Fruit fly (Drosophila melanogaster) whole organism, embryonic: ENCODE data around the gene CG14853.
A peak's percentile ranks its signal among the peaks of the same experiment; 100 is the strongest.

Experiments
- Bteb2 ChIP-seq: fragments of 200-800 bp; sonication (Bioruptor generic); optimal IDR thresholded peaks from 2 replicates; lab custom pipeline; 2016; ENCODE audit warnings: missing biosample characterization, missing genetic modification characterization
- C15 ChIP-seq: fragments of 200-800 bp; sonication (Bioruptor generic); IDR thresholded peaks from 3 replicates; pipeline ENCODE4 v1.3.6; 2022; ENCODE audit warnings: missing biosample characterization, missing genetic modification characterization
- CG10462 ChIP-seq: fragments of 200-800 bp; sonication (Bioruptor generic); optimal IDR thresholded peaks from 2 replicates; lab custom pipeline; 2016; ENCODE audit warnings: missing biosample characterization, missing genetic modification characterization
- CG10543 ChIP-seq: fragments of 200-800 bp; sonication (Bioruptor generic); optimal IDR thresholded peaks from 3 replicates; lab custom pipeline; 2017; ENCODE audit warnings: missing biosample characterization, mild to moderate bottlenecking, missing genetic modification characterization, moderate library complexity
- CG12299 ChIP-seq: fragments of 200-800 bp; sonication (Bioruptor generic); optimal IDR thresholded peaks from 2 replicates; lab custom pipeline; 2018; ENCODE audit warnings: missing biosample characterization, mild to moderate bottlenecking, missing genetic modification characterization
- CG13424 ChIP-seq: fragments of 200-800 bp; sonication (Bioruptor generic); optimal IDR thresholded peaks from 2 replicates; lab custom pipeline; 2019; ENCODE audit warnings: missing biosample characterization, mild to moderate bottlenecking, missing genetic modification characterization, moderate library complexity
- CG14050 ChIP-seq: fragments of 200-800 bp; sonication (Bioruptor generic); IDR thresholded peaks from 3 replicates; pipeline ENCODE4 v1.3.6; 2022; ENCODE audit warnings: missing biosample characterization, missing genetic modification characterization
- CG14860 ChIP-seq: fragments of 200-800 bp; sonication (Bioruptor generic); IDR thresholded peaks from 3 replicates; pipeline ENCODE4 v1.3.6; 2022; ENCODE audit warnings: missing biosample characterization, missing genetic modification characterization; ENCODE audit not compliant: partially characterized antibody
- CG1647 ChIP-seq: fragments of 200-800 bp; sonication (Bioruptor generic); optimal IDR thresholded peaks from 3 replicates; lab custom pipeline; 2016; ENCODE audit warnings: missing biosample characterization, missing genetic modification characterization
- CG16779 ChIP-seq: fragments of 200-800 bp; sonication (Bioruptor generic); IDR thresholded peaks from 2 replicates; pipeline ENCODE4 v1.3.6; 2022; ENCODE audit warnings: missing biosample characterization, missing genetic modification characterization
- CG18764 ChIP-seq: fragments of 200-800 bp; sonication (Bioruptor generic); optimal IDR thresholded peaks from 3 replicates; lab custom pipeline; 2016; ENCODE audit warnings: missing biosample characterization, missing genetic modification characterization
- CG2116 ChIP-seq: fragments of 200-800 bp; sonication (Bioruptor generic); optimal IDR thresholded peaks from 3 replicates; lab custom pipeline; 2018; ENCODE audit warnings: missing biosample characterization, mild to moderate bottlenecking, missing genetic modification characterization
- CG2875 ChIP-seq: fragments of 200-800 bp; sonication (Bioruptor generic); optimal IDR thresholded peaks from 2 replicates; lab custom pipeline; 2017; ENCODE audit warnings: missing biosample characterization, mild to moderate bottlenecking, missing genetic modification characterization, missing genetic modification reagents
- CG32532 ChIP-seq: fragments of 200-800 bp; sonication (Bioruptor generic); IDR thresholded peaks from 2 replicates; pipeline ENCODE4 v1.3.6; 2022; ENCODE audit warnings: missing biosample characterization, missing genetic modification characterization
- CG3995 ChIP-seq: fragments of 200-800 bp; sonication (Bioruptor generic); optimal IDR thresholded peaks from 3 replicates; lab custom pipeline; 2016; ENCODE audit warnings: missing biosample characterization, missing genetic modification characterization
- CG6791 ChIP-seq: fragments of 200-800 bp; sonication (Bioruptor generic); IDR thresholded peaks from 3 replicates; pipeline ENCODE4 v1.3.6; 2022; ENCODE audit warnings: missing biosample characterization, missing genetic modification characterization; ENCODE audit not compliant: partially characterized antibody
- Dip3 ChIP-seq: fragments of 200-800 bp; sonication (Bioruptor generic); optimal IDR thresholded peaks from 3 replicates; lab custom pipeline; 2016; ENCODE audit warnings: missing biosample characterization, missing genetic modification characterization
- Ets65A ChIP-seq: fragments of 200-800 bp; sonication (Bioruptor generic); peaks from one replicate; lab custom pipeline; 2016; ENCODE audit warnings: missing biosample characterization, missing genetic modification characterization
- Fer1 ChIP-seq: fragments of 200-800 bp; sonication (Bioruptor generic); optimal IDR thresholded peaks from 2 replicates; lab custom pipeline; 2017; ENCODE audit warnings: missing biosample characterization, mild to moderate bottlenecking, missing genetic modification characterization
- HmgZ ChIP-seq: fragments of 200-800 bp; sonication (Bioruptor generic); optimal IDR thresholded peaks from 2 replicates; lab custom pipeline; 2018; ENCODE audit warnings: missing biosample characterization, mild to moderate bottlenecking, missing genetic modification characterization
- Jarid2 ChIP-seq: fragments of 200-800 bp; sonication (Bioruptor generic); optimal IDR thresholded peaks from 3 replicates; lab custom pipeline; 2017; ENCODE audit warnings: mild to moderate bottlenecking, missing biosample characterization, missing genetic modification reagents, missing genetic modification characterization
- Nf-YB ChIP-seq: fragments of 200-800 bp; sonication (Bioruptor generic); optimal IDR thresholded peaks from 3 replicates; lab custom pipeline; 2019; ENCODE audit warnings: missing biosample characterization, mild to moderate bottlenecking, missing genetic modification characterization, moderate library complexity
- Nf-YC ChIP-seq: fragments of 200-800 bp; optimal IDR thresholded peaks from 3 replicates; lab custom pipeline; 2019; ENCODE audit warnings: missing biosample characterization, mild to moderate bottlenecking, missing genetic modification characterization, moderate library complexity
- Opbp ChIP-seq: fragments of 200-800 bp; sonication (Bioruptor generic); IDR thresholded peaks from 3 replicates; pipeline ENCODE4 v1.3.6; 2022; ENCODE audit warnings: missing biosample characterization, missing genetic modification characterization; ENCODE audit not compliant: partially characterized antibody
- Ravus ChIP-seq: fragments of 200-800 bp; sonication (Bioruptor generic); IDR thresholded peaks from 2 replicates; pipeline ENCODE4 v1.3.6; 2022; ENCODE audit warnings: missing biosample characterization, missing genetic modification characterization
- ara ChIP-seq: fragments of 200-800 bp; sonication (Bioruptor generic); IDR thresholded peaks from 2 replicates; pipeline ENCODE4 v1.3.6; 2022; ENCODE audit warnings: missing biosample characterization, missing genetic modification characterization
- chm ChIP-seq: fragments of 200-800 bp; sonication (Bioruptor generic); IDR thresholded peaks from 2 replicates; pipeline ENCODE4 v1.3.6; 2022; ENCODE audit warnings: missing biosample characterization, missing genetic modification characterization
- dimm ChIP-seq: fragments of 200-800 bp; sonication (Bioruptor generic); IDR thresholded peaks from 2 replicates; pipeline ENCODE4 v1.3.6; 2022; ENCODE audit warnings: missing biosample characterization, missing genetic modification characterization
- dpn ChIP-seq, 2 experiments: fragments of 200-800 bp; sonication (Bioruptor generic); optimal IDR thresholded peaks; 3 replicates each; lab custom pipeline; 2016; ENCODE audit warnings: missing biosample characterization in 2 of 2, missing genetic modification characterization in 2 of 2
- fd64A ChIP-seq: fragments of 200-800 bp; sonication (Bioruptor generic); optimal IDR thresholded peaks from 3 replicates; lab custom pipeline; 2018; ENCODE audit warnings: missing biosample characterization, mild to moderate bottlenecking, missing genetic modification characterization
- gt ChIP-seq: fragments of 200-800 bp; sonication (Bioruptor generic); IDR thresholded peaks from 2 replicates; pipeline ENCODE4 v1.3.6; 2022; ENCODE audit warnings: missing biosample characterization, missing genetic modification characterization
- knrl ChIP-seq: fragments of 200-800 bp; sonication (Bioruptor generic); IDR thresholded peaks from 3 replicates; pipeline ENCODE4 v1.3.6; 2022; ENCODE audit warnings: missing biosample characterization, missing genetic modification characterization; ENCODE audit not compliant: partially characterized antibody
- mam ChIP-seq: fragments of 200-800 bp; sonication (Bioruptor generic); optimal IDR thresholded peaks from 3 replicates; lab custom pipeline; 2016; ENCODE audit warnings: missing biosample characterization, missing genetic modification characterization
- nerfin-2 ChIP-seq: fragments of 200-800 bp; sonication (Bioruptor generic); IDR thresholded peaks from 2 replicates; pipeline ENCODE4 v1.3.6; 2022; ENCODE audit warnings: missing biosample characterization, missing genetic modification characterization; ENCODE audit not compliant: partially characterized antibody
- pfk ChIP-seq: fragments of 200-800 bp; sonication (Bioruptor generic); optimal IDR thresholded peaks from 2 replicates; lab custom pipeline; 2018; ENCODE audit warnings: missing biosample characterization, mild to moderate bottlenecking, missing genetic modification characterization, moderate library complexity
- pros ChIP-seq: fragments of 200-800 bp; sonication (Bioruptor generic); optimal IDR thresholded peaks from 3 replicates; lab custom pipeline; 2019; ENCODE audit warnings: missing biosample characterization, mild to moderate bottlenecking, missing genetic modification characterization, moderate library complexity
- repo ChIP-seq: fragments of 200-800 bp; sonication (Bioruptor generic); optimal IDR thresholded peaks from 2 replicates; lab custom pipeline; 2016; ENCODE audit warnings: missing biosample characterization, missing genetic modification characterization
- sc ChIP-seq, 3 experiments: fragments of >200 bp in 2 of 3; fragments of 200-800 bp in 1 of 3; sonication (Bioruptor generic) in 1 of 3; optimal IDR thresholded peaks; 2 replicates in 2 of 3; 3 replicates in 1 of 3; lab custom pipeline; 2017; ENCODE audit warnings: mild to moderate bottlenecking in 1 of 3, missing biosample characterization in 1 of 3, missing genetic modification characterization in 1 of 3, missing genetic modification reagents in 1 of 3
- scrt ChIP-seq: fragments of 200-800 bp; sonication (Bioruptor generic); optimal IDR thresholded peaks from 2 replicates; lab custom pipeline; 2018; ENCODE audit warnings: missing biosample characterization, mild to moderate bottlenecking, missing genetic modification characterization, moderate library complexity
- seq ChIP-seq: fragments of 200-800 bp; sonication (Bioruptor generic); IDR thresholded peaks from 2 replicates; pipeline ENCODE4 v1.3.6; 2022; ENCODE audit warnings: missing biosample characterization, missing genetic modification characterization
- sisA ChIP-seq: fragments of 200-800 bp; sonication (Bioruptor generic); IDR thresholded peaks from 2 replicates; pipeline ENCODE4 v1.3.6; 2022; ENCODE audit warnings: missing biosample characterization, missing genetic modification characterization
- sob ChIP-seq: fragments of 200-800 bp; sonication (Bioruptor generic); IDR thresholded peaks from 2 replicates; pipeline ENCODE4 v1.3.6; 2022; ENCODE audit warnings: missing biosample characterization, missing genetic modification characterization
- tll ChIP-seq, 2 experiments: fragments of 200-800 bp in 1 of 2; fragments of >200 bp in 1 of 2; sonication (Bioruptor generic) in 1 of 2; optimal IDR thresholded peaks; 2 replicates each; lab custom pipeline; 2017 to 2019; ENCODE audit warnings: missing biosample characterization in 2 of 2, missing genetic modification characterization in 2 of 2, mild to moderate bottlenecking in 1 of 2, moderate library complexity in 1 of 2
- trem ChIP-seq: fragments of 200-800 bp; optimal IDR thresholded peaks from 3 replicates; lab custom pipeline; 2019; ENCODE audit warnings: missing biosample characterization, mild to moderate bottlenecking, missing genetic modification characterization, moderate library complexity
- ttk ChIP-seq: fragments of 200-800 bp; sonication (Bioruptor generic); IDR thresholded peaks from 2 replicates; pipeline ENCODE4 v2.1.2; 2022; ENCODE audit warnings: missing biosample characterization, missing genetic modification characterization
- tup ChIP-seq: fragments of 200-800 bp; sonication (Bioruptor generic); optimal IDR thresholded peaks from 2 replicates; lab custom pipeline; 2016; ENCODE audit warnings: missing biosample characterization, mild to moderate bottlenecking, missing genetic modification characterization, moderate library complexity
- z ChIP-seq: fragments of 200-800 bp; sonication (Bioruptor generic); IDR thresholded peaks from 3 replicates; pipeline ENCODE4 v1.3.6; 2022; ENCODE audit warnings: missing biosample characterization, missing genetic modification characterization

Gene CG14853

dm6 chr3R:14625215-14626156 is 16.0 kb downstream of the CG14853 start, which contains the start of the genes put and His4r (continued):
- peak; percentile 24 for TF ChIP-seq mam
- TF ChIP-seq nerfin-2: peak; percentile 20; the same call in 1 of the 2 replicates
- no peak for TF ChIP-seq CG14050 (GFP tag; lab: Robert Waterston, UW)
- TF ChIP-seq CG18764 (GFP tag; lab: Kevin White, UChicago): peak; percentile 4
- TF ChIP-seq Jarid2 (GFP tag; lab: Kevin White, UChicago): peak; percentile 57
- TF ChIP-seq pros (GFP tag; lab: Kevin White, UChicago): peak; percentile 13
- no peak for TF ChIP-seq gt (GFP tag; lab: Robert Waterston, UW)
- peak in 1 of 2 experiments; percentile 35 for TF ChIP-seq dpn (GFP tag; optimal IDR thresholded peaks at IDR 0.05; lab: Kevin White, UChicago)
- TF ChIP-seq knrl: peak; percentile 51; the same call in 2 of the 3 replicates
- peak; percentile 12 for TF ChIP-seq Bteb2
- TF ChIP-seq CG16779 (GFP tag; lab: Robert Waterston, UW): no peak
- peak; percentile 56 for TF ChIP-seq sob
- TF ChIP-seq C15 (GFP tag; lab: Robert Waterston, UW): no peak
- TF ChIP-seq CG13424 (tag; lab: Kevin White, UChicago): no peak
- TF ChIP-seq CG3995 (GFP tag; lab: Kevin White, UChicago): no peak
- no peak for TF ChIP-seq ara
- TF ChIP-seq tup (GFP tag; lab: Kevin White, UChicago): no peak
- TF ChIP-seq CG2116 (GFP tag; lab: Kevin White, UChicago): peak; percentile 75
- no peak for TF ChIP-seq scrt
- peak; percentile 50 for TF ChIP-seq CG10543
- no peak for TF ChIP-seq sc (optimal IDR thresholded peaks at IDR 0.05; lab: Kevin White, UChicago)
- no peak for TF ChIP-seq sc (GFP tag; optimal IDR thresholded peaks at IDR 0.05; lab: Kevin White, UChicago)
- peak in 1 of 2 experiments; percentile 4 for TF ChIP-seq tll (GFP tag; optimal IDR thresholded peaks at IDR 0.05; lab: Kevin White, UChicago)
- no peak for TF ChIP-seq pfk
- TF ChIP-seq CG1647 (GFP tag; lab: Kevin White, UChicago): no peak
- peak; percentile 77 for TF ChIP-seq trem
- peak; percentile 47 for TF ChIP-seq repo
- TF ChIP-seq CG12299 (tag; lab: Kevin White, UChicago): peak; percentile 36
- no peak for TF ChIP-seq dimm
- TF ChIP-seq Opbp: peak; percentile 78
- TF ChIP-seq chm (GFP tag; lab: Robert Waterston, UW): no peak
- peak; percentile 78 for TF ChIP-seq Ets65A (GFP tag; lab: Kevin White, UChicago)
- no peak for TF ChIP-seq Fer1 (GFP tag; lab: Kevin White, UChicago)
- TF ChIP-seq CG32532 (GFP tag; lab: Robert Waterston, UW): peak; percentile 19; the same call in 1 of the 2 replicates
- no peak for TF ChIP-seq sisA (GFP tag; lab: Robert Waterston, UW)
- no peak for TF ChIP-seq CG10462 (GFP tag; lab: Kevin White, UChicago)
- TF ChIP-seq ttk (GFP tag; lab: Robert Waterston, UW): no peak
- no peak for TF ChIP-seq CG2875
- no peak for TF ChIP-seq Ravus (GFP tag; lab: Robert Waterston, UW)
- no peak for TF ChIP-seq fd64A (GFP tag; lab: Kevin White, UChicago)
- TF ChIP-seq Dip3: no peak
- peak; percentile 73; the same call in 2 of the 3 replicates for TF ChIP-seq CG6791
- peak; percentile 52 for TF ChIP-seq HmgZ
- peak; percentile 30 for TF ChIP-seq Nf-YC
- TF ChIP-seq z (GFP tag; lab: Robert Waterston, UW): no peak
- peak; percentile 9; the same call in 1 of the 2 replicates for TF ChIP-seq seq (GFP tag; lab: Robert Waterston, UW)
- TF ChIP-seq Nf-YB: no peak
- TF ChIP-seq CG14860 (GFP tag; lab: Robert Waterston, UW): 0 out of 3 replicates have a peak, but pooled peaks have one; percentile 40
